Worm (Caenorhabditis elegans) whole organism, early embryonic: ENCODE data around the gene snt-6.

Experiments used
- B0310.2 ChIP-seq: sonication (generic microtip); optimal IDR thresholded peaks from 2 replicates; lab custom pipeline; 2016; ENCODE audit warnings: mild to moderate bottlenecking, missing genetic modification characterization, missing compliant biosample characterization
- F13C5.2 ChIP-seq: sonication (generic microtip); optimal IDR thresholded peaks from 2 replicates; lab custom pipeline; 2017; ENCODE audit warnings: mild to moderate bottlenecking, missing genetic modification characterization, inconsistent platforms, missing compliant biosample characterization
- ama-1 ChIP-seq: fragments of 150-350 bp; optimal IDR thresholded peaks from 2 replicates; lab custom pipeline; 2014
- ceh-13 ChIP-seq: fragments of 200-800 bp; sonication (Bioruptor generic); optimal IDR thresholded peaks from 2 replicates; lab custom pipeline; 2018; ENCODE audit warnings: mild to moderate bottlenecking, missing genetic modification characterization, missing compliant biosample characterization
- flt-1 ChIP-seq: fragments of 200-800 bp; sonication (Bioruptor generic); IDR thresholded peaks from 2 replicates; pipeline ENCODE4 v1.3.6; 2022; ENCODE audit warnings: missing genetic modification characterization, missing compliant biosample characterization
- hmbx-1 ChIP-seq: sonication (generic microtip); optimal IDR thresholded peaks from 2 replicates; lab custom pipeline; 2016; ENCODE audit warnings: mild to moderate bottlenecking, missing genetic modification characterization, missing compliant biosample characterization
- hnd-1 ChIP-seq: sonication (generic microtip); optimal IDR thresholded peaks from 2 replicates; lab custom pipeline; 2016; ENCODE audit warnings: missing genetic modification characterization, missing compliant biosample characterization
- pes-1 ChIP-seq: fragments of 200-800 bp; sonication (Bioruptor generic); IDR thresholded peaks from 2 replicates; pipeline ENCODE4 v1.3.6; 2022; ENCODE audit warnings: missing genetic modification reagents, missing genetic modification characterization, missing compliant biosample characterization
- sea-1 ChIP-seq: fragments of 200-800 bp; sonication (Bioruptor generic); conservative IDR thresholded peaks from 2 replicates; pipeline ENCODE4 v1.3.6; 2022; ENCODE audit warnings: missing genetic modification characterization, missing compliant biosample characterization
- tbx-37 ChIP-seq: fragments of 200-800 bp; sonication (Bioruptor generic); conservative IDR thresholded peaks from 2 replicates; pipeline ENCODE4 v1.3.6; 2022; ENCODE audit warnings: missing genetic modification reagents, missing genetic modification characterization, missing compliant biosample characterization
- tra-4 ChIP-seq: sonication (generic microtip); optimal IDR thresholded peaks from 2 replicates; lab custom pipeline; 2017; ENCODE audit warnings: missing genetic modification characterization, missing compliant biosample characterization

ce11 chrII:760276-760675, 10.3 kb upstream of the snt-6 start:
- TF ChIP-seq B0310.2 (tag; lab: Kevin White, UChicago) = no peak
- TF ChIP-seq pes-1 (GFP tag; lab: Robert Waterston, UW) = no peak
- TF ChIP-seq ama-1 (lab: Kevin White, UChicago) = no peak
- no peak for TF ChIP-seq hmbx-1 (tag; lab: Kevin White, UChicago)
- TF ChIP-seq sea-1 = no peak
- TF ChIP-seq hnd-1 = no peak
- TF ChIP-seq tbx-37 (GFP tag; lab: Robert Waterston, UW) = no peak
- no peak for TF ChIP-seq tra-4
- no peak for TF ChIP-seq ceh-13
- no peak for TF ChIP-seq flt-1 (GFP tag; lab: Robert Waterston, UW)
- TF ChIP-seq F13C5.2 (tag; lab: Kevin White, UChicago) = no peak
